Fruit fly (Drosophila melanogaster): ENCODE results near the gene Cpr65Ay.

Cpr65Ay gene

DNA sequence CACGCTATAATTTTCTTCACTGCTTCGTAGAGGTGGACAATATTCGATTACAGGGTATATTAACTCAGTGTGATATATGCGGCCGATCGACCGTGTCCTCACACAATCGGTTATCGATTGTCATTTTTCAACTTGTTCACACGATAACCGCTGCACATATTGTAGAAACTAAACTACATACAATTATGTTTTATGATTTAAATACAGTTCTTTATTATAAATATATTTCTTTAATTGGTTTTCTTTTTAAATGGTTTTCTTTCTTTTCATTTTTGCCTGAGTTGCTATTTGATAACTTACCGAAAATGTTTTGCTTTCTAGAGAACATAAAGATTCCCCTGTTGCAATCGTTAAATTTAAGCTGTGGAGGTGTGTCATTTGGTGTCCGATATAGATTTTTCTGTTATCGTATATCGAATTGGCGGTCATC is 15.4 kb upstream of the Cpr65Ay start, which contains the start of the genes fmt and CG7376 (continued):
- 0 out of 3 replicates have a peak, but pooled peaks have one; percentile 47 for TF ChIP-seq Doc3 (GFP tag; IDR thresholded peaks at IDR 0.05; ENCODE audit: partially characterized antibody)
- TF ChIP-seq CG8765 (GFP tag; IDR thresholded peaks at IDR 0.05) = no peak
- TF ChIP-seq Max (GFP tag; optimal IDR thresholded peaks at IDR 0.05) = peak; percentile 63
- TF ChIP-seq CG13775 (GFP tag; optimal IDR thresholded peaks at IDR 0.05) = peak; percentile 49
- peak; percentile 56; the same call in 1 of the 2 replicates for TF ChIP-seq unc-4 (GFP tag; IDR thresholded peaks at IDR 0.05; ENCODE audit: partially characterized antibody)
- TF ChIP-seq tna (GFP tag; IDR thresholded peaks at IDR 0.05; ENCODE audit: partially characterized antibody) = peak; percentile 84
- TF ChIP-seq Ets65A (GFP tag) = peak; percentile 42
- no peak for TF ChIP-seq Mes4 (GFP tag; optimal IDR thresholded peaks at IDR 0.05)
- TF ChIP-seq bowl (GFP tag; IDR thresholded peaks at IDR 0.05) = no peak
- no peak for TF ChIP-seq Lim3 (GFP tag; IDR thresholded peaks at IDR 0.05)
- no peak for TF ChIP-seq CG1024 (GFP tag; IDR thresholded peaks at IDR 0.05)
- peak; percentile 4 for TF ChIP-seq Chrac-16 (GFP tag; optimal IDR thresholded peaks at IDR 0.05)
- TF ChIP-seq CG9932 (GFP tag; IDR thresholded peaks at IDR 0.05) = no peak
- TF ChIP-seq lilli (GFP tag; optimal IDR thresholded peaks at IDR 0.05) = peak; percentile 34
- TF ChIP-seq phol (tag; optimal IDR thresholded peaks at IDR 0.05) = peak; percentile 68
- no peak for TF ChIP-seq CG12769 (tag; optimal IDR thresholded peaks at IDR 0.05)

- no peak for TF ChIP-seq gce (GFP tag; IDR thresholded peaks at IDR 0.05)
- peak; percentile 52; the same call in 1 of the 2 replicates for TF ChIP-seq CG4360 (GFP tag; IDR thresholded peaks at IDR 0.05)
- TF ChIP-seq oc (tag; optimal IDR thresholded peaks at IDR 0.05) = peak; percentile 77
- peak; percentile 72 for TF ChIP-seq pros (GFP tag; optimal IDR thresholded peaks at IDR 0.05)
- TF ChIP-seq crol (GFP tag; IDR thresholded peaks at IDR 0.05) = peak; percentile 27; the same call in 1 of the 2 replicates
- TF ChIP-seq CG13287 (GFP tag; IDR thresholded peaks at IDR 0.05; ENCODE audit: partially characterized antibody) = no peak
- TF ChIP-seq nerfin-1 (tag; optimal IDR thresholded peaks at IDR 0.05) = peak; percentile 95
- peak; percentile 50 for TF ChIP-seq gsb-n (tag; optimal IDR thresholded peaks at IDR 0.05)
- no peak for TF ChIP-seq CG3407 (GFP tag; optimal IDR thresholded peaks at IDR 0.05)
- TF ChIP-seq nerfin-2 (GFP tag; IDR thresholded peaks at IDR 0.05; ENCODE audit: partially characterized antibody) = peak; percentile 21; the same call in 1 of the 2 replicates
Observed at dm6 chr3L:6162483-6163128, 4.2 kb upstream of the Cpr65Ay start, which contains the start of gene Prdm13. Prdm13 (plus strand) TSS chr3L:6163127.

DNA sequence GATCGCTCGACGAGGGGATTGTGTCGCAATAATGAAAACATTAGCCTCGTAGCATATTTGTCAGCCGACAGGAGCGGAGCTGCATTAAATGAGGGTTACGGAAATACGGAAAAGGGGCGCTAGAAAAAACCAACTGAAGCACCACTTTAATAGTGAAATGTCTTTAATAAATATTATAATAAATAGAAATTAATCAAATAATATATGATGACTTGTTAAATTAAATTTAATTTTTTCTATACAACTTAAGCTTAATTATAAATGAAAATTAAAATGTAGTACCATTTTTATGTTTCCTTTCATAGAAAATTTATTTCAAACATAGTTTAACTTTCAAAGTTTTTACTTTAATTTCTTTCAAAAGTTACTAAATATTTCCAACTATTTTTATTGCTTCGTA is 3.6 kb upstream of the Cpr65Ay start:
- TF ChIP-seq CG3726 (GFP tag; IDR thresholded peaks at IDR 0.05) (no peak), CG18262 (tag; optimal IDR thresholded peaks at IDR 0.05) (peak; percentile 69), Atf-2 (GFP tag; optimal IDR thresholded peaks at IDR 0.05) (no peak), Adf1 (GFP tag; IDR thresholded peaks at IDR 0.05) (no peak), tup (GFP tag; optimal IDR thresholded peaks at IDR 0.05) (no peak), B-H1 (GFP tag; IDR thresholded peaks at IDR 0.05) (no peak), fu2 (GFP tag; optimal IDR thresholded peaks at IDR 0.05) (no peak), gt (GFP tag; IDR thresholded peaks at IDR 0.05) (no peak), CG7987 (GFP tag; optimal IDR thresholded peaks at IDR 0.05) (no peak), CG7556 (GFP tag; optimal IDR thresholded peaks at IDR 0.05) (no peak), Lim3 (GFP tag; IDR thresholded peaks at IDR 0.05) (no peak), CG7839 (tag; optimal IDR thresholded peaks at IDR 0.05) (no peak), Xbp1 (GFP tag; optimal IDR thresholded peaks at IDR 0.05) (no peak), prd (optimal IDR thresholded peaks at IDR 0.05) (no peak), prd (GFP tag; IDR thresholded peaks at IDR 0.05) (0 out of 3 replicates have a peak, but pooled peaks have one; percentile 11), Ssrp (tag; optimal IDR thresholded peaks at IDR 0.05) (peak; percentile 34), CG10654 (GFP tag; optimal IDR thresholded peaks at IDR 0.05) (no peak), dmrt11E (tag; optimal IDR thresholded peaks at IDR 0.05) (peak; percentile 63), CG13424 (tag; optimal IDR thresholded peaks at IDR 0.05) (peak; percentile 20), CG32767 (GFP tag; IDR thresholded peaks at IDR 0.05) (no peak), CG12391 (tag; optimal IDR thresholded peaks at IDR 0.05) (peak; percentile 28), ken (GFP tag; IDR thresholded peaks at IDR 0.05) (no peak), row (GFP tag; IDR thresholded peaks at IDR 0.05) (peak; percentile 39; the same call in 2 of the 3 replicates), Ets65A (GFP tag) (peak; percentile 65)
